Worm (Caenorhabditis elegans) whole organism, L4/young adult: ENCODE results near the gene sup-36.
"Not testable (repeated sequence)": the region's sequence is repeated elsewhere in the genome, so short reads cannot be mapped to it uniquely, and the experiment has no call there.

ENCODE experiments used
- dao-5 ChIP-seq: sonication (generic microtip); optimal IDR thresholded peaks from 2 replicates; lab custom pipeline; 2016; ENCODE audit warnings: missing genotype, missing genetic modification characterization, moderate library complexity, missing compliant biosample characterization
- him-1 ChIP-seq: sonication (generic microtip); optimal IDR thresholded peaks from 2 replicates; lab custom pipeline; 2016; ENCODE audit warnings: missing genotype, missing genetic modification reagents, missing genetic modification characterization, missing compliant biosample characterization

DNA sequence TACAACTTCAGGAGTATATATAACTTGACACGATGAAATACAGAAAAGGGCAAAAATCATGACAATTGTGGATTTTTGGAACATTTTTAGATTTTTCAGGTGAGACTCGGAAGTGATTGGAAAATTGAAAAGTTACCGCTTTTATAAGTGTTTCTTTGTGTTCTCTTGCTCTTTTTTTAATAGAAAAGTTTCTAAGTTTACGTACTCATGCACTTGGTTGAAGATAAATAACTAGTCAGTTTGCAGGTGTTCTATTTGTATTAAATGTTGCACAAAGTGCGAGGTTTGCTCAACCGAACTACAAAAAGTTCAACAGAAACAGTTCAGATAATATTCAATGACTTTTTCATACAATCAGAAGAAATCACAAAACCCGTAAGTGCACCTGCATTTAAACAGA lies 6.6 kb upstream of the sup-36 start, which contains the start of gene nspb-3:
- not testable (repeated sequence) for TF ChIP-seq dao-5 (tag; lab: Kevin White, UChicago); him-1
